Worm (Caenorhabditis elegans): ENCODE measurements around the gene emb-4.

DNA sequence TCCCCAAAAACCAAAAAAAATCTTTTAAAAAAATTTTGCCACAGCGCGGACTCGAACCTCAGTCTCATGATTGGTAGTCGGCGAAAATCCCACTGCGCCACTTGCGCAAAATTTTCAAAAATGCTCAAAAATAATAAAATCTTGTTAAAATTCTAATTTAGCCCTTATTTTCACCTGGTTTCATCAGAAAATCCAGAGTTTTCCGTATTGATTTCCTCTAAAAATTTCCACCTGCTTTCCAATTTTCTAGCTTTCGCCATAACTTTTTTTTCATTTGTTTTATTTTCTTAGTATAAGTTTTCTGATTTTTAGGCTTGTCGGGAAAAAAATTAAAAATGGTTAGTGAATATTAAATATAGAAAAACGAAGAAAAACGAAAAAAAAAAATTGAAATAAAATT lies 67.4 kb downstream of the emb-4 start:
- TF ChIP-seq lin-15B (tag; optimal IDR thresholded peaks at IDR 0.05) (no peak), F37D6.2 (tag; optimal IDR thresholded peaks at IDR 0.05) (no peak), nhr-6 (tag; optimal IDR thresholded peaks at IDR 0.05) (no peak), lin-29 (GFP tag; IDR thresholded peaks at IDR 0.05) (no peak)
